Worm (Caenorhabditis elegans): ENCODE measurements around the gene srab-23.

DNA sequence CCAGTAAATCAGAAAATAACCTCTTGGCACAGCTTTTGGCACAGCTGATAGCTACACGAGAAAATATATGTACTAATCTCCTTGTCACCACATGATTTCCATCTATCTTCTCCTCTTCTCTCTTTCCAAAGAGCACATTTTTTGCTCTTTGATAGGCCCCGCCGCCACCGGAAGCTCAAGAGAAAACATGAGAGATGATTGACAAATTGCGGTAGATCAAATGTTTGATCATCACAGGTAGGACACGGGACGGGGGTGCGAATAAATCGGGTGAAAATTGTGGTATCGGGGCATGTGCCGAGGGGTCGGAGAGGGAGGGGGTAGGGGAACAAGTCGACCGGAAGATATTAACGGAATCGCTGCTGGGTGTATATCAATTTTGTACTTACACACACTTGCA is 40.6 kb upstream of the srab-23 start:
- TF ChIP-seq med-1 (GFP tag; optimal IDR thresholded peaks at IDR 0.05; ENCODE audit: insufficient read depth): no peak
- TF ChIP-seq ref-1 (GFP tag; conservative IDR thresholded peaks at IDR 0.05): no peak
- TF ChIP-seq ztf-29 (GFP tag; IDR thresholded peaks at IDR 0.05): no peak
- no peak for TF ChIP-seq flt-1 (GFP tag; IDR thresholded peaks at IDR 0.05)
- TF ChIP-seq klf-2 (GFP tag; conservative IDR thresholded peaks at IDR 0.05): no peak
- TF ChIP-seq T22C8.4 (GFP tag; IDR thresholded peaks at IDR 0.05): no peak
- TF ChIP-seq ztf-23 (GFP tag; IDR thresholded peaks at IDR 0.05): peak; percentile 26; the same call in 1 of the 2 replicates

Measured in whole organism, midembryonic.